Worm (Caenorhabditis elegans): ENCODE measurements around the gene F23A7.5.

Gene F23A7.5

ce11 chrX:16192574-16192973 is 36.1 kb upstream of the F23A7.5 start (continued):
- no peak for TF ChIP-seq ztf-11 (tag; optimal IDR thresholded peaks at IDR 0.05)
- TF ChIP-seq nhr-77 (tag; optimal IDR thresholded peaks at IDR 0.05): peak; percentile 80
- peak in 1 of 2 experiments; percentile 44 for TF ChIP-seq unc-62 (GFP tag; optimal IDR thresholded peaks at IDR 0.05 in 1 of 2)
- TF ChIP-seq unc-62 (tag; optimal IDR thresholded peaks at IDR 0.05): no peak
- TF ChIP-seq skn-1 (tag; optimal IDR thresholded peaks at IDR 0.05): no peak
- no peak for TF ChIP-seq madf-5 (GFP tag; IDR thresholded peaks at IDR 0.05)
- TF ChIP-seq daf-16 (GFP tag; optimal IDR thresholded peaks at IDR 0.05): peak in 1 of 2 experiments; percentile 89
- TF ChIP-seq daf-16 (tag; optimal IDR thresholded peaks at IDR 0.05): peak; percentile 99
- no peak for TF ChIP-seq nhr-25 (tag; optimal IDR thresholded peaks at IDR 0.05; ENCODE audit: borderline replicate concordance, insufficient read depth)
- no peak for TF ChIP-seq nhr-111 (GFP tag; optimal IDR thresholded peaks at IDR 0.05)
- TF ChIP-seq hif-1 (tag; optimal IDR thresholded peaks at IDR 0.05): peak in 1 of 2 experiments; percentile 74
- peak in 1 of 2 experiments; percentile 81 for TF ChIP-seq mdl-1 (tag; optimal IDR thresholded peaks at IDR 0.05)
- TF ChIP-seq nhr-28 (tag; optimal IDR thresholded peaks at IDR 0.05): peak; percentile 90
- TF ChIP-seq dmd-9 (GFP tag; IDR thresholded peaks at IDR 0.05): no peak
- TF ChIP-seq F10B5.3 (tag; optimal IDR thresholded peaks at IDR 0.05): no peak
- TF ChIP-seq nhr-6 (tag; optimal IDR thresholded peaks at IDR 0.05): no peak
- TF ChIP-seq hmg-1.1 (GFP tag; IDR thresholded peaks at IDR 0.05): no peak
- peak; percentile 61 for TF ChIP-seq mep-1 (tag; optimal IDR thresholded peaks at IDR 0.05)
- peak; percentile 49 for TF ChIP-seq nhr-10 (tag; optimal IDR thresholded peaks at IDR 0.05)
- no peak for TF ChIP-seq lin-38 (GFP tag; IDR thresholded peaks at IDR 0.05)
- peak; percentile 88 for TF ChIP-seq nhr-102 (tag; optimal IDR thresholded peaks at IDR 0.05)
- TF ChIP-seq ZK546.5 (tag; optimal IDR thresholded peaks at IDR 0.05): no peak
- no peak for TF ChIP-seq nhr-237 (tag; optimal IDR thresholded peaks at IDR 0.05)
- peak; percentile 59; the same call in 1 of the 2 replicates for TF ChIP-seq pha-4 (GFP tag; IDR thresholded peaks at IDR 0.05)
- TF ChIP-seq pha-4 (tag; optimal IDR thresholded peaks at IDR 0.05): no peak
- TF ChIP-seq zip-11 (GFP tag; IDR thresholded peaks at IDR 0.05): no peak
- TF ChIP-seq ceh-20 (GFP tag; IDR thresholded peaks at IDR 0.05): no peak
- peak; percentile 73 for TF ChIP-seq php-3 (GFP tag; IDR thresholded peaks at IDR 0.05)
- peak; percentile 69 for TF ChIP-seq mxl-3 (GFP tag; optimal IDR thresholded peaks at IDR 0.05)

ce11 chrX:16199200-16199764 is 29.4 kb upstream of the F23A7.5 start, which contains the start of gene R11.3:
Gene R11.3, minus strand, starts transcription at chrX:16199250.
- TF ChIP-seq snpc-1.2 (GFP tag; IDR thresholded peaks at IDR 0.05): 0 out of 2 replicates have a peak, but pooled peaks have one; percentile 31
- TF ChIP-seq nhr-77 (tag; optimal IDR thresholded peaks at IDR 0.05): no peak

ce11 chrX:16202229-16202628 is 26.5 kb upstream of the F23A7.5 start:
- no peak for TF ChIP-seq F44E2.7 (GFP tag; IDR thresholded peaks at IDR 0.05)
- no peak for TF ChIP-seq Y5F2A.4 (GFP tag; optimal IDR thresholded peaks at IDR 0.05)
- no peak for TF ChIP-seq aly-2 (tag; optimal IDR thresholded peaks at IDR 0.05)
- TF ChIP-seq ces-1 (GFP tag; optimal IDR thresholded peaks at IDR 0.05): no peak
- TF ChIP-seq egl-43 (GFP tag; IDR thresholded peaks at IDR 0.05): peak; percentile 79
- TF ChIP-seq hmg-1.1 (GFP tag; IDR thresholded peaks at IDR 0.05): peak; percentile 89
- no peak for TF ChIP-seq zfp-3 (GFP tag; conservative IDR thresholded peaks at IDR 0.05)
- no peak for TF ChIP-seq zip-11 (GFP tag; IDR thresholded peaks at IDR 0.05)
- no peak for TF ChIP-seq egl-27 (tag; optimal IDR thresholded peaks at IDR 0.05)
- TF ChIP-seq pha-4 (GFP tag; IDR thresholded peaks at IDR 0.05): no peak
- TF ChIP-seq pha-4 (tag; optimal IDR thresholded peaks at IDR 0.05): no peak
- TF ChIP-seq Y105C5A.15 (GFP tag; IDR thresholded peaks at IDR 0.05): no peak
- peak; percentile 78 for TF ChIP-seq rbr-2 (tag; optimal IDR thresholded peaks at IDR 0.05)
- TF ChIP-seq lin-1 (GFP tag; IDR thresholded peaks at IDR 0.05): no peak
- TF ChIP-seq lin-13 (GFP tag; optimal IDR thresholded peaks at IDR 0.05): no peak
- no peak for TF ChIP-seq ztf-7 (tag; optimal IDR thresholded peaks at IDR 0.05)
- TF ChIP-seq attf-4 (tag; optimal IDR thresholded peaks at IDR 0.05): no peak
- peak in 1 of 2 experiments; percentile 38 for TF ChIP-seq mdl-1 (tag; optimal IDR thresholded peaks at IDR 0.05)
- peak; percentile 78 for TF ChIP-seq fkh-10 (GFP tag; optimal IDR thresholded peaks at IDR 0.05)
- TF ChIP-seq lin-38 (GFP tag; IDR thresholded peaks at IDR 0.05): no peak
- TF ChIP-seq zfp-2 (tag; optimal IDR thresholded peaks at IDR 0.05): peak; percentile 0
- no peak for TF ChIP-seq daf-8 (GFP tag; IDR thresholded peaks at IDR 0.05)
- no peak for TF ChIP-seq ZK546.5 (tag; optimal IDR thresholded peaks at IDR 0.05)
- peak; percentile 36 for TF ChIP-seq hlh-30 (tag; optimal IDR thresholded peaks at IDR 0.05; ENCODE audit: insufficient read depth)
- peak; percentile 13 for TF ChIP-seq ceh-28 (tag; optimal IDR thresholded peaks at IDR 0.05)
- no peak for TF ChIP-seq unc-39 (tag; optimal IDR thresholded peaks at IDR 0.05)
